Worm (Caenorhabditis elegans) whole organism, late embryonic: Measurements from ENCODE around the gene K02E11.6.
"Not testable (repeated sequence)": the region's sequence is repeated elsewhere in the genome, so short reads cannot be mapped to it uniquely, and the experiment has no call there.

Experiments used
- C08G9.2 ChIP-seq: sonication (generic microtip); optimal IDR thresholded peaks from 2 replicates; lab custom pipeline; 2016; ENCODE audit warnings: mild to moderate bottlenecking, missing genetic modification characterization, moderate library complexity, missing compliant biosample characterization
- C38D4.7 ChIP-seq: fragments of 200-800 bp; sonication (Bioruptor generic); optimal IDR thresholded peaks from 2 replicates; lab custom pipeline; 2018; ENCODE audit warnings: mild to moderate bottlenecking, missing genetic modification characterization, moderate library complexity, missing compliant biosample characterization
- F13H6.1 ChIP-seq: sonication (generic microtip); optimal IDR thresholded peaks from 2 replicates; lab custom pipeline; 2016; ENCODE audit warnings: missing genetic modification characterization, missing compliant biosample characterization
- T23F11.4 ChIP-seq: fragments of 200-800 bp; sonication (Bioruptor generic); optimal IDR thresholded peaks from 2 replicates; lab custom pipeline; 2018; ENCODE audit warnings: mild to moderate bottlenecking, missing genetic modification characterization, missing compliant biosample characterization
- ahr-1 ChIP-seq: sonication (generic microtip); optimal IDR thresholded peaks from 2 replicates; lab custom pipeline; 2016; ENCODE audit warnings: missing genetic modification characterization, missing compliant biosample characterization
- ama-1 ChIP-seq: fragments of 150-350 bp; optimal IDR thresholded peaks from 2 replicates; lab custom pipeline; 2014
- ceh-14 ChIP-seq: sonication (generic microtip); optimal IDR thresholded peaks from 2 replicates; lab custom pipeline; 2016; ENCODE audit warnings: missing genotype, missing genetic modification characterization, missing compliant biosample characterization
- ceh-18 ChIP-seq: sonication (generic microtip); optimal IDR thresholded peaks from 2 replicates; lab custom pipeline; 2016; ENCODE audit warnings: missing genetic modification characterization, missing compliant biosample characterization
- ceh-19 ChIP-seq: fragments of 200-800 bp; sonication (Bioruptor generic); optimal IDR thresholded peaks from 2 replicates; lab custom pipeline; 2018; ENCODE audit warnings: mild to moderate bottlenecking, missing genetic modification characterization, missing compliant biosample characterization
- ceh-2 ChIP-seq: sonication (generic microtip); optimal IDR thresholded peaks from 2 replicates; lab custom pipeline; 2016; ENCODE audit warnings: missing genotype, missing genetic modification characterization, missing compliant biosample characterization
- ceh-24 ChIP-seq: sonication (generic microtip); optimal IDR thresholded peaks from 2 replicates; lab custom pipeline; 2016; ENCODE audit warnings: mild to moderate bottlenecking, missing genetic modification characterization, missing compliant biosample characterization
- ceh-30 ChIP-seq: fragments of 150-350 bp; optimal IDR thresholded peaks from 2 replicates; lab custom pipeline; 2014; ENCODE audit warnings: missing biosample characterization, missing genetic modification characterization
- ceh-31 ChIP-seq: sonication (generic microtip); optimal IDR thresholded peaks from 2 replicates; lab custom pipeline; 2016; ENCODE audit warnings: missing genetic modification characterization, missing compliant biosample characterization
- ceh-34 ChIP-seq: sonication (generic microtip); optimal IDR thresholded peaks from 2 replicates; lab custom pipeline; 2016; ENCODE audit warnings: mild to moderate bottlenecking, missing genetic modification characterization, missing compliant biosample characterization
- ceh-9 ChIP-seq: sonication (generic microtip); optimal IDR thresholded peaks from 2 replicates; lab custom pipeline; 2016; ENCODE audit warnings: mild to moderate bottlenecking, missing genetic modification characterization, inconsistent platforms, missing compliant biosample characterization
- dmd-4 ChIP-seq: sonication (generic microtip); optimal IDR thresholded peaks from 2 replicates; lab custom pipeline; 2016; ENCODE audit warnings: borderline replicate concordance, missing genetic modification characterization, missing compliant biosample characterization
- elt-4 ChIP-seq: sonication (generic microtip); optimal IDR thresholded peaks from 2 replicates; lab custom pipeline; 2016; ENCODE audit warnings: missing genetic modification characterization, missing compliant biosample characterization
- fax-1 ChIP-seq: sonication (generic microtip); optimal IDR thresholded peaks from 2 replicates; lab custom pipeline; 2016; ENCODE audit warnings: missing genotype, missing genetic modification characterization, missing compliant biosample characterization
- fkh-6 ChIP-seq: sonication (generic microtip); optimal IDR thresholded peaks from 2 replicates; lab custom pipeline; 2016; ENCODE audit warnings: missing genetic modification characterization, missing compliant biosample characterization
- gmeb-2 ChIP-seq: sonication (generic microtip); optimal IDR thresholded peaks from 2 replicates; lab custom pipeline; 2016; ENCODE audit warnings: missing genetic modification characterization, inconsistent platforms, missing compliant biosample characterization
- hlh-13 ChIP-seq: fragments of 200-800 bp; sonication (Bioruptor generic); optimal IDR thresholded peaks from 2 replicates; lab custom pipeline; 2018; ENCODE audit warnings: mild to moderate bottlenecking, missing genetic modification characterization, missing compliant biosample characterization
- hlh-15 ChIP-seq: sonication (generic microtip); optimal IDR thresholded peaks from 2 replicates; lab custom pipeline; 2016; ENCODE audit warnings: missing genetic modification characterization, missing compliant biosample characterization
- hlh-30 ChIP-seq: sonication (generic microtip); optimal IDR thresholded peaks from 2 replicates; lab custom pipeline; 2017; ENCODE audit warnings: antibody characterized with exemption, missing genetic modification characterization, missing compliant biosample characterization; ENCODE audit not compliant: insufficient read depth
- hlh-6 ChIP-seq: sonication (generic microtip); optimal IDR thresholded peaks from 2 replicates; lab custom pipeline; 2016; ENCODE audit warnings: missing genotype, missing genetic modification characterization, missing compliant biosample characterization
- madf-2 ChIP-seq: sonication (generic microtip); optimal IDR thresholded peaks from 2 replicates; lab custom pipeline; 2017; ENCODE audit warnings: missing genetic modification characterization, missing compliant biosample characterization
- mec-3 ChIP-seq: sonication (generic microtip); optimal IDR thresholded peaks from 2 replicates; lab custom pipeline; 2016; ENCODE audit warnings: borderline replicate concordance, missing genetic modification characterization, missing compliant biosample characterization
- nfya-1 ChIP-seq: sonication (generic microtip); optimal IDR thresholded peaks from 2 replicates; lab custom pipeline; 2017; ENCODE audit warnings: missing genetic modification characterization, mild to moderate bottlenecking, missing compliant biosample characterization, antibody characterized with exemption, moderate library complexity
- nhr-11 ChIP-seq: fragments of 150-350 bp; optimal IDR thresholded peaks from 2 replicates; lab custom pipeline; 2014; ENCODE audit warnings: missing biosample characterization, missing genetic modification characterization
- npax-4 ChIP-seq: sonication (generic microtip); optimal IDR thresholded peaks from 2 replicates; lab custom pipeline; 2016; ENCODE audit warnings: missing genetic modification characterization, missing compliant biosample characterization
- pat-9 ChIP-seq: fragments of 200-800 bp; sonication (Bioruptor generic); optimal IDR thresholded peaks from 2 replicates; lab custom pipeline; 2018; ENCODE audit warnings: mild to moderate bottlenecking, missing genetic modification characterization, moderate library complexity, missing compliant biosample characterization
- pax-1 ChIP-seq: fragments of 150-350 bp; optimal IDR thresholded peaks from 2 replicates; lab custom pipeline; 2014; ENCODE audit warnings: missing biosample characterization, missing genetic modification characterization
- pha-2 ChIP-seq: sonication (generic microtip); optimal IDR thresholded peaks from 2 replicates; lab custom pipeline; 2017; ENCODE audit warnings: mild to moderate bottlenecking, missing genetic modification characterization, missing compliant biosample characterization
- pha-4 ChIP-seq: fragments of 150-350 bp; optimal IDR thresholded peaks from 2 replicates; lab custom pipeline; 2018; ENCODE audit warnings: missing biosample characterization, missing genetic modification reagents, missing genetic modification characterization
- pros-1 ChIP-seq: fragments of 150-350 bp; optimal IDR thresholded peaks from 2 replicates; lab custom pipeline; 2014; ENCODE audit warnings: missing biosample characterization, missing genetic modification reagents, missing genetic modification characterization
- sdc-2 ChIP-seq: sonication (generic microtip); optimal IDR thresholded peaks from 2 replicates; lab custom pipeline; 2016; ENCODE audit warnings: missing genotype, missing genetic modification characterization, missing compliant biosample characterization
- sox-4 ChIP-seq: sonication (generic microtip); optimal IDR thresholded peaks from 2 replicates; lab custom pipeline; 2017; ENCODE audit warnings: mild to moderate bottlenecking, missing genetic modification characterization, inconsistent platforms, missing compliant biosample characterization
- unc-3 ChIP-seq, 2 experiments: fragments of 200-800 bp in 1 of 2; sonication (Bioruptor generic) in 1 of 2; sonication (generic microtip) in 1 of 2; conservative IDR thresholded peaks in 1 of 2; optimal IDR thresholded peaks in 1 of 2; 2 replicates each; pipeline versions ENCODE4 v1.3.6 to Lab custom; 2016 to 2022; ENCODE audit warnings: missing compliant biosample characterization in 2 of 2, missing genetic modification characterization in 2 of 2, missing genetic modification reagents in 1 of 2
- zip-5 ChIP-seq: sonication (generic microtip); optimal IDR thresholded peaks from 2 replicates; lab custom pipeline; 2016; ENCODE audit warnings: missing genetic modification characterization, missing compliant biosample characterization
- ztf-16 ChIP-seq: sonication (generic microtip); optimal IDR thresholded peaks from 2 replicates; lab custom pipeline; 2017; ENCODE audit warnings: missing genetic modification characterization, missing compliant biosample characterization

Gene K02E11.6

ce11 chrV:14270729-14271128, 22.1 kb downstream of the K02E11.6 start, which contains the start of gene F40G12.5:
F40G12.5 (minus strand) TSS chrV:14270829.
- TF ChIP-seq ama-1 (no peak), ceh-24 (no peak), dmd-4 (tag; lab: Kevin White, UChicago) (no peak), hlh-13 (no peak), madf-2 (tag; lab: Kevin White, UChicago) (no peak), ceh-9 (tag; lab: Kevin White, UChicago) (no peak), ahr-1 (tag; lab: Kevin White, UChicago) (no peak), ceh-14 (tag; lab: Kevin White, UChicago) (no peak), hlh-15 (tag; lab: Kevin White, UChicago) (no peak), pax-1 (tag; lab: Kevin White, UChicago) (no peak), ztf-16 (no peak), unc-3 (GFP tag; conservative IDR thresholded peaks at IDR 0.05; lab: Robert Waterston, UW) (no peak), unc-3 (tag; optimal IDR thresholded peaks at IDR 0.05; lab: Kevin White, UChicago) (no peak), zip-5 (tag; lab: Kevin White, UChicago) (no peak), elt-4 (tag; lab: Kevin White, UChicago) (no peak), ceh-2 (no peak), T23F11.4 (GFP tag; lab: Kevin White, UChicago) (no peak)

- no peak for TF ChIP-seq dmd-4 (tag; lab: Kevin White, UChicago)
- TF ChIP-seq hlh-6 (tag; lab: Kevin White, UChicago) = no peak
- TF ChIP-seq ceh-2 = no peak
- TF ChIP-seq nhr-11 = no peak
- no peak for TF ChIP-seq npax-4
- TF ChIP-seq ceh-19 = no peak
- TF ChIP-seq pros-1 = no peak
- TF ChIP-seq fkh-6 (tag; lab: Kevin White, UChicago) = no peak
- TF ChIP-seq ceh-34 (tag; lab: Kevin White, UChicago) = no peak
- no peak for TF ChIP-seq nfya-1
- no peak for TF ChIP-seq gmeb-2
- no peak for TF ChIP-seq ceh-31
These were observed 24.4 kb downstream of the K02E11.6 start, which contains the start of gene F40G12.6 for ce11 chrV:14273019-14273418. F40G12.6 (minus strand) TSS chrV:14273119.

ce11 chrV:14274268-14274667, 25.7 kb downstream of the K02E11.6 start, which contains the start of gene F40G12.7:
F40G12.7 (plus strand) TSS chrV:14274568.
- not testable (repeated sequence) for TF ChIP-seq ceh-18 (tag; lab: Kevin White, UChicago); mec-3 (tag; lab: Kevin White, UChicago); fax-1

ce11 chrV:14279777-14280176, 31.2 kb downstream of the K02E11.6 start, which contains the start of gene srt-33:
srt-33 (minus strand) TSS chrV:14279877.
- TF ChIP-seq C08G9.2 (no peak), sox-4 (tag; lab: Kevin White, UChicago) (no peak), ceh-2 (no peak), F13H6.1 (tag; lab: Kevin White, UChicago) (no peak), sdc-2 (no peak), pha-2 (no peak), pha-4 (tag; lab: Kevin White, UChicago) (no peak), hlh-6 (tag; lab: Kevin White, UChicago) (no peak), zip-5 (tag; lab: Kevin White, UChicago) (no peak)
- TF ChIP-seq, all 69 proteins: peak for 0

ce11 chrV:14282222-14282709, 33.7 kb downstream of the K02E11.6 start, which contains the start of the genes srt-74 and F40G12.9:
srt-74 (minus strand) TSS chrV:14282322.
F40G12.9 (plus strand) TSS chrV:14282659.
- TF ChIP-seq ceh-19 (no peak), elt-4 (tag; lab: Kevin White, UChicago) (no peak), pha-4 (tag; lab: Kevin White, UChicago) (no peak), ceh-14 (tag; lab: Kevin White, UChicago) (no peak), pat-9 (tag; lab: Kevin White, UChicago) (no peak), nfya-1 (no peak), pha-2 (no peak), hlh-30 (tag; lab: Kevin White, UChicago) (no peak), C38D4.7 (GFP tag; lab: Kevin White, UChicago) (no peak), ceh-30 (no peak)
